Worm (Caenorhabditis elegans) whole organism, young adult: ENCODE measurements around the gene nhr-90.
A peak's percentile ranks its signal among the peaks of the same experiment; 100 is the strongest.

Experiments used
- B0035.1 ChIP-seq: sonication (generic microtip); optimal IDR thresholded peaks from 2 replicates; lab custom pipeline; 2016; ENCODE audit warnings: missing genetic modification characterization, mild to moderate bottlenecking, missing compliant biosample characterization, missing genotype, missing genetic modification reagents
- B0336.3 ChIP-seq: fragments of 200-800 bp; sonication (Bioruptor generic); IDR thresholded peaks from 2 replicates; pipeline ENCODE4 v1.3.6; 2022; ENCODE audit warnings: missing genetic modification characterization, missing compliant biosample characterization
- F22D6.2 ChIP-seq: sonication (generic microtip); optimal IDR thresholded peaks from 2 replicates; lab custom pipeline; 2016; ENCODE audit warnings: mild to moderate bottlenecking, missing genetic modification characterization, missing compliant biosample characterization
- F33H1.4 ChIP-seq: fragments of 200-800 bp; sonication (Bioruptor generic); IDR thresholded peaks from 2 replicates; pipeline ENCODE4 v1.3.6; 2022; ENCODE audit warnings: missing genetic modification reagents, missing genetic modification characterization, missing compliant biosample characterization
- T26A5.8 ChIP-seq: sonication (generic microtip); optimal IDR thresholded peaks from 2 replicates; lab custom pipeline; 2016; ENCODE audit warnings: missing genetic modification characterization, missing compliant biosample characterization
- Y53F4B.3 ChIP-seq: fragments of 200-800 bp; sonication (Bioruptor generic); IDR thresholded peaks from 2 replicates; pipeline ENCODE4 v1.3.6; 2022; ENCODE audit warnings: missing genetic modification reagents, missing genetic modification characterization, missing compliant biosample characterization
- Y95B8A.8 ChIP-seq: fragments of 200-800 bp; sonication (Bioruptor generic); IDR thresholded peaks from 2 replicates; pipeline ENCODE4 v1.3.6; 2022; ENCODE audit warnings: missing genetic modification reagents, missing genetic modification characterization, missing compliant biosample characterization
- ZK185.1 ChIP-seq: sonication (generic microtip); optimal IDR thresholded peaks from 2 replicates; lab custom pipeline; 2016; ENCODE audit warnings: mild to moderate bottlenecking, missing genetic modification characterization, missing compliant biosample characterization; ENCODE audit not compliant: poor library complexity, severe bottlenecking
- aptf-2 ChIP-seq: fragments of 200-800 bp; sonication (Bioruptor generic); conservative IDR thresholded peaks from 2 replicates; pipeline ENCODE4 v1.3.6; 2022; ENCODE audit warnings: missing genetic modification reagents, missing genetic modification characterization, missing compliant biosample characterization
- athp-1 ChIP-seq: sonication (generic microtip); optimal IDR thresholded peaks from 2 replicates; lab custom pipeline; 2017; ENCODE audit warnings: mild to moderate bottlenecking, missing genetic modification characterization, missing compliant biosample characterization
- attf-3 ChIP-seq: fragments of 200-800 bp; sonication (Bioruptor generic); conservative IDR thresholded peaks from 2 replicates; pipeline ENCODE4 v1.3.6; 2022; ENCODE audit warnings: missing genetic modification reagents, missing genetic modification characterization, missing compliant biosample characterization
- attf-6 ChIP-seq: fragments of 200-800 bp; sonication (Bioruptor generic); IDR thresholded peaks from 2 replicates; pipeline ENCODE4 v1.3.6; 2022; ENCODE audit warnings: missing genetic modification reagents, missing genetic modification characterization, missing compliant biosample characterization
- cebp-2 ChIP-seq: fragments of 200-800 bp; sonication (Bioruptor generic); IDR thresholded peaks from 2 replicates; pipeline ENCODE4 v1.3.6; 2022; ENCODE audit warnings: missing genetic modification characterization, missing compliant biosample characterization
- ceh-40 ChIP-seq: fragments of 200-800 bp; sonication (Bioruptor generic); IDR thresholded peaks from 2 replicates; pipeline ENCODE4 v1.3.6; 2022; ENCODE audit warnings: missing genetic modification characterization, missing compliant biosample characterization
- ceh-79 ChIP-seq: sonication (generic microtip); optimal IDR thresholded peaks from 2 replicates; lab custom pipeline; 2017; ENCODE audit warnings: mild to moderate bottlenecking, missing genetic modification characterization, missing compliant biosample characterization
- ceh-91 ChIP-seq: fragments of 200-800 bp; sonication (Bioruptor generic); IDR thresholded peaks from 2 replicates; pipeline ENCODE4 v1.3.6; 2022; ENCODE audit warnings: missing genetic modification reagents, missing genetic modification characterization, missing compliant biosample characterization
- dox-1 ChIP-seq: fragments of 200-800 bp; sonication (Bioruptor generic); IDR thresholded peaks from 2 replicates; pipeline ENCODE4 v1.3.6; 2022; ENCODE audit warnings: missing genetic modification reagents, missing genetic modification characterization, missing compliant biosample characterization
- dpff-1 ChIP-seq: sonication (generic microtip); optimal IDR thresholded peaks from 2 replicates; lab custom pipeline; 2017; ENCODE audit warnings: mild to moderate bottlenecking, missing genetic modification characterization, missing compliant biosample characterization
- egl-18 ChIP-seq: fragments of 200-800 bp; sonication (Bioruptor generic); IDR thresholded peaks from 2 replicates; pipeline ENCODE4 v1.3.6; 2022; ENCODE audit warnings: missing genetic modification reagents, missing genetic modification characterization, missing compliant biosample characterization
- egl-44 ChIP-seq: fragments of 200-800 bp; sonication (Bioruptor generic); IDR thresholded peaks from 2 replicates; pipeline ENCODE4 v1.3.6; 2022; ENCODE audit warnings: missing genetic modification reagents, missing genetic modification characterization, missing compliant biosample characterization
- egrh-3 ChIP-seq: fragments of 200-800 bp; sonication (Bioruptor generic); IDR thresholded peaks from 2 replicates; pipeline ENCODE4 v1.3.6; 2022; ENCODE audit warnings: missing genetic modification reagents, missing genetic modification characterization, missing compliant biosample characterization
- lag-1 ChIP-seq: fragments of 200-800 bp; sonication (Bioruptor generic); IDR thresholded peaks from 2 replicates; pipeline ENCODE4 v1.3.6; 2022; ENCODE audit warnings: missing genetic modification reagents, missing genetic modification characterization, missing compliant biosample characterization
- let-607 ChIP-seq, 2 experiments: fragments of 200-800 bp in 1 of 2; sonication (Bioruptor generic) in 1 of 2; sonication (generic microtip) in 1 of 2; optimal IDR thresholded peaks; 2 replicates each; lab custom pipeline; 2016 to 2018; ENCODE audit warnings: mild to moderate bottlenecking in 2 of 2, missing compliant biosample characterization in 2 of 2, missing genetic modification characterization in 2 of 2, moderate library complexity in 2 of 2, missing genotype in 1 of 2
- lin-35 ChIP-seq, 3 experiments: fragments of 150-350 bp in 2 of 3; sonication (generic microtip) in 1 of 3; optimal IDR thresholded peaks; 2 replicates each; lab custom pipeline; 2014 to 2018; ENCODE audit warnings: missing biosample characterization in 3 of 3, missing genetic modification characterization in 3 of 3, missing genetic modification reagents in 3 of 3
- lin-40 ChIP-seq: sonication (generic microtip); optimal IDR thresholded peaks from 2 replicates; lab custom pipeline; 2016; ENCODE audit warnings: missing genetic modification characterization, mild to moderate bottlenecking, missing compliant biosample characterization, missing genotype, missing genetic modification reagents
- mes-4 ChIP-seq: sonication (generic microtip); optimal IDR thresholded peaks from 2 replicates; lab custom pipeline; 2016; ENCODE audit warnings: missing genotype, missing genetic modification characterization, missing compliant biosample characterization
- mxl-1 ChIP-seq: sonication (generic microtip); optimal IDR thresholded peaks from 2 replicates; lab custom pipeline; 2016; ENCODE audit warnings: missing genetic modification characterization, missing compliant biosample characterization
- nfyb-1 ChIP-seq: fragments of 200-800 bp; sonication (Bioruptor generic); IDR thresholded peaks from 2 replicates; pipeline ENCODE4 v1.3.6; 2022; ENCODE audit warnings: missing genetic modification reagents, missing genetic modification characterization, missing compliant biosample characterization
- nhr-120 ChIP-seq: fragments of 200-800 bp; sonication (Bioruptor generic); IDR thresholded peaks from 2 replicates; pipeline ENCODE4 v1.3.6; 2022; ENCODE audit warnings: missing genetic modification characterization, missing compliant biosample characterization
- nhr-179 ChIP-seq: sonication (generic microtip); optimal IDR thresholded peaks from 2 replicates; lab custom pipeline; 2016; ENCODE audit warnings: mild to moderate bottlenecking, missing genetic modification characterization, missing compliant biosample characterization
- pha-4 ChIP-seq: fragments of 150-350 bp; sonication (generic microtip); optimal IDR thresholded peaks from 2 replicates; lab custom pipeline; 2014; ENCODE audit warnings: missing biosample characterization, missing genetic modification reagents, missing genetic modification characterization
- snpc-1.3 ChIP-seq: sonication (generic microtip); optimal IDR thresholded peaks from 2 replicates; lab custom pipeline; 2017; ENCODE audit warnings: missing genetic modification characterization, mild to moderate bottlenecking, missing compliant biosample characterization, antibody characterized with exemption, moderate library complexity, missing genotype, missing genetic modification reagents; ENCODE audit not compliant: insufficient read depth
- somi-1 ChIP-seq: fragments of 200-800 bp; sonication (Bioruptor generic); optimal IDR thresholded peaks from 2 replicates; lab custom pipeline; 2018; ENCODE audit warnings: mild to moderate bottlenecking, missing genetic modification characterization, missing compliant biosample characterization
- tbx-9 ChIP-seq: sonication (generic microtip); optimal IDR thresholded peaks from 2 replicates; lab custom pipeline; 2016; ENCODE audit warnings: borderline replicate concordance, missing genetic modification characterization, inconsistent platforms, missing compliant biosample characterization
- tlf-1 ChIP-seq: fragments of 200-800 bp; sonication (Bioruptor generic); optimal IDR thresholded peaks from 2 replicates; lab custom pipeline; 2018; ENCODE audit warnings: mild to moderate bottlenecking, missing genetic modification characterization, missing compliant biosample characterization
- zfh-2 ChIP-seq: fragments of 200-800 bp; sonication (Bioruptor generic); conservative IDR thresholded peaks from 2 replicates; pipeline ENCODE4 v1.3.6; 2022; ENCODE audit warnings: missing genetic modification reagents, missing genetic modification characterization, missing compliant biosample characterization
- ztf-18 ChIP-seq: sonication (generic microtip); optimal IDR thresholded peaks from 2 replicates; lab custom pipeline; 2016; ENCODE audit warnings: missing genotype, mild to moderate bottlenecking, missing genetic modification characterization, missing compliant biosample characterization
- ztf-22 ChIP-seq: fragments of 200-800 bp; sonication (Bioruptor generic); optimal IDR thresholded peaks from 2 replicates; lab custom pipeline; 2018; ENCODE audit warnings: mild to moderate bottlenecking, missing genetic modification characterization, moderate library complexity, missing compliant biosample characterization

nhr-90 gene

DNA sequence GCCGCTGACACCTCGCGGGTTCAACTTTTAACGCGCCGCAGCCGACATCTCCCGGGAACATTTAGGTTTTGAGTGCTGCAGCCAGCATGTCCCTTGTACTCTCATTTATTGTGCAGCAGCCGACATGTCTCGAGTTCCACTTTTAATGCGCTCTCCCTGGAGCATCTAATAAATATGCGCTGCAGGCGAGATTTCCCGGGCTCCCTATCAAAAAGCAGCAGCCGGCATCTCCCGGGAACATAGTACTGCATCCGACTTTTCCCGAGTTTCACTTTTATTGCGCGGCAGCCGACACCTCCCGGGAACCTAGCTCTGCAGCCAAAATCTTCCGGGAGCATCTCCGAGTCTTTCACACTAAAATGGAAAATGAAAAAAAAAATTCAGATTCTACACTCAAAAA is 10.7 kb downstream of the nhr-90 start:
- TF ChIP-seq egrh-3 (GFP tag; lab: Robert Waterston, UW): no peak
- peak; percentile 51; the same call in 1 of the 2 replicates for TF ChIP-seq zfh-2 (GFP tag; lab: Robert Waterston, UW)
- TF ChIP-seq, all 124 proteins: peak for 1

DNA sequence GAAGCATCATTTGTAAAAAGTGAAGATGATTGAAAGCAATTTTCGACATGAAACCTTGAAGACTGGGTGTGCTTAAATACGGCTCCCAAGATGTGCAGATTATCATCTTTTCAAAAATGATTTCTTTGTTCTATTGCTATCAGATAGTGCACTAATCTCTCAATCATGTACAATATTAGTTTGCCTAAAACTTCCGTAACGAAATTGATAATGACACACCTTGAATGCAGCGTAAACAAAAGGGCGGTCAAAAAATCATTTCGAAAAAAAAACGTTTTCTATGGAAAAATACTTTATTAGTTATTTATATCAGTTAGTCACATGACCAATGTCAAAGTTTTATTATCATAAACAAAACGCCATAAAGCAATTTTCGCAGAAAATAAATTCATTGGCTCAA is 12.6 kb downstream of the nhr-90 start, which contains the start of gene F48G7.5:
Gene F48G7.5 (minus strand): TSS at position 34 of the 400 bp plus-strand sequence.
- TF ChIP-seq dox-1 (GFP tag; lab: Robert Waterston, UW) (no peak), egl-18 (no peak), snpc-1.3 (tag; lab: Kevin White, UChicago) (no peak), attf-6 (GFP tag; lab: Robert Waterston, UW) (no peak), athp-1 (tag; lab: Kevin White, UChicago) (no peak), attf-3 (GFP tag; lab: Robert Waterston, UW) (no peak), ztf-22 (GFP tag; lab: Kevin White, UChicago) (no peak), ceh-40 (GFP tag; lab: Robert Waterston, UW) (no peak), cebp-2 (GFP tag; lab: Robert Waterston, UW) (no peak), lin-40 (tag; lab: Kevin White, UChicago) (no peak), Y53F4B.3 (GFP tag; lab: Robert Waterston, UW) (no peak), lin-35 (GFP tag; optimal IDR thresholded peaks at IDR 0.05; lab: Kevin White, UChicago) (no peak), mxl-1 (tag; lab: Kevin White, UChicago) (no peak), mes-4 (tag; lab: Kevin White, UChicago) (no peak), ceh-79 (no peak), ztf-18 (tag; lab: Kevin White, UChicago) (no peak), T26A5.8 (tag; lab: Kevin White, UChicago) (no peak), B0035.1 (no peak)

DNA sequence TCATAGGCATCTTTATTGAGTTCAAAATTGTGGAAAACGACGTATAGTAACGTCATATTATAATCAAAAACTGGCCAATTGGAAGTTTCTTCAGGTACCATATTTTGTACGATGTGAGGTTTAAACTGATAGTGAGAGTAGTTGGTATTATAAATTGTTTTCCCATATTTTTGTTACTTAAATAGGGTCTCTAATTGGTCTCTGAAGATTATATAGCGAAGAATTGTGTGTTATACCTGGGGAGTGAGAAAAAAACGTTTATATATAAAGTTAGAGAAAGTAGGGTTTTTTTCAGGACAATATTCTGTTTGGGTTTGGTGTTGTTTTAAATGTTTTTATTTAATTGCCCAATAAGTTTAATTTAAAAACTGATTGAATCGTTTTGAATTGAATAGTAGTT is 14.6 kb downstream of the nhr-90 start, which contains the start of gene srt-17:
Gene srt-17 (minus strand): TSS at position 101 of the 400 bp plus-strand sequence.
- no peak for TF ChIP-seq pha-4 (tag; lab: Kevin White, UChicago)
- no peak for TF ChIP-seq F33H1.4 (GFP tag; lab: Robert Waterston, UW)
- no peak for TF ChIP-seq aptf-2 (GFP tag; lab: Robert Waterston, UW)
- no peak for TF ChIP-seq F22D6.2 (tag; lab: Kevin White, UChicago)
- no peak for TF ChIP-seq B0336.3
- TF ChIP-seq mxl-1 (tag; lab: Kevin White, UChicago): no peak
- TF ChIP-seq nhr-120 (GFP tag; lab: Robert Waterston, UW): no peak
- TF ChIP-seq nfyb-1: no peak
- no peak for TF ChIP-seq ceh-91 (GFP tag; lab: Robert Waterston, UW)
- no peak for TF ChIP-seq ZK185.1 (tag; lab: Kevin White, UChicago)
- TF ChIP-seq tbx-9 (tag; lab: Kevin White, UChicago): no peak
- no peak for TF ChIP-seq tlf-1 (GFP tag; lab: Kevin White, UChicago)
- no peak for TF ChIP-seq Y95B8A.8 (GFP tag; lab: Robert Waterston, UW)
- TF ChIP-seq dpff-1 (tag; lab: Kevin White, UChicago): no peak
- no peak for TF ChIP-seq let-607 (tag; optimal IDR thresholded peaks at IDR 0.05; lab: Kevin White, UChicago)
- no peak for TF ChIP-seq lag-1 (GFP tag; lab: Robert Waterston, UW)
- TF ChIP-seq somi-1 (GFP tag; lab: Kevin White, UChicago): no peak
- no peak for TF ChIP-seq egl-44 (GFP tag; lab: Robert Waterston, UW)
- TF ChIP-seq nhr-179 (tag; lab: Kevin White, UChicago): no peak
